Worm (Caenorhabditis elegans) whole organism, early embryonic: Measurements from ENCODE around the gene szy-20.
A peak's percentile ranks its signal among the peaks of the same experiment; 100 is the strongest.

ENCODE experiments used
- B0310.2 ChIP-seq: sonication (generic microtip); optimal IDR thresholded peaks from 2 replicates; lab custom pipeline; 2016; ENCODE audit warnings: mild to moderate bottlenecking, missing genetic modification characterization, missing compliant biosample characterization
- F13C5.2 ChIP-seq: sonication (generic microtip); optimal IDR thresholded peaks from 2 replicates; lab custom pipeline; 2017; ENCODE audit warnings: mild to moderate bottlenecking, missing genetic modification characterization, inconsistent platforms, missing compliant biosample characterization
- aly-1 ChIP-seq: sonication (generic microtip); optimal IDR thresholded peaks from 2 replicates; lab custom pipeline; 2016; ENCODE audit warnings: missing genetic modification characterization, missing compliant biosample characterization
- ama-1 ChIP-seq: fragments of 150-350 bp; optimal IDR thresholded peaks from 2 replicates; lab custom pipeline; 2014
- ceh-13 ChIP-seq: fragments of 200-800 bp; sonication (Bioruptor generic); optimal IDR thresholded peaks from 2 replicates; lab custom pipeline; 2018; ENCODE audit warnings: mild to moderate bottlenecking, missing genetic modification characterization, missing compliant biosample characterization
- ceh-36 ChIP-seq: sonication (generic microtip); optimal IDR thresholded peaks from 2 replicates; lab custom pipeline; 2016; ENCODE audit warnings: missing genetic modification characterization, inconsistent platforms, missing compliant biosample characterization
- ets-7 ChIP-seq: sonication (generic microtip); optimal IDR thresholded peaks from 2 replicates; lab custom pipeline; 2016; ENCODE audit warnings: missing genotype, missing genetic modification characterization, missing compliant biosample characterization
- flt-1 ChIP-seq: fragments of 200-800 bp; sonication (Bioruptor generic); IDR thresholded peaks from 2 replicates; pipeline ENCODE4 v1.3.6; 2022; ENCODE audit warnings: missing genetic modification characterization, missing compliant biosample characterization
- hmbx-1 ChIP-seq: sonication (generic microtip); optimal IDR thresholded peaks from 2 replicates; lab custom pipeline; 2016; ENCODE audit warnings: mild to moderate bottlenecking, missing genetic modification characterization, missing compliant biosample characterization
- hmg-4 ChIP-seq: fragments of 200-800 bp; sonication (Bioruptor generic); optimal IDR thresholded peaks from 2 replicates; lab custom pipeline; 2018; ENCODE audit warnings: mild to moderate bottlenecking, missing genetic modification characterization, missing compliant biosample characterization
- hnd-1 ChIP-seq: sonication (generic microtip); optimal IDR thresholded peaks from 2 replicates; lab custom pipeline; 2016; ENCODE audit warnings: missing genetic modification characterization, missing compliant biosample characterization
- pes-1 ChIP-seq: fragments of 200-800 bp; sonication (Bioruptor generic); IDR thresholded peaks from 2 replicates; pipeline ENCODE4 v1.3.6; 2022; ENCODE audit warnings: missing genetic modification reagents, missing genetic modification characterization, missing compliant biosample characterization
- scrt-1 ChIP-seq: fragments of 200-800 bp; sonication (Bioruptor generic); IDR thresholded peaks from 2 replicates; pipeline ENCODE4 v1.3.6; 2022; ENCODE audit warnings: missing genetic modification characterization, missing compliant biosample characterization
- sea-1 ChIP-seq: fragments of 200-800 bp; sonication (Bioruptor generic); conservative IDR thresholded peaks from 2 replicates; pipeline ENCODE4 v1.3.6; 2022; ENCODE audit warnings: missing genetic modification characterization, missing compliant biosample characterization
- tbx-11 ChIP-seq: fragments of 200-800 bp; sonication (Bioruptor generic); IDR thresholded peaks from 2 replicates; pipeline ENCODE4 v1.3.6; 2022; ENCODE audit warnings: missing genetic modification characterization, missing compliant biosample characterization
- tbx-37 ChIP-seq: fragments of 200-800 bp; sonication (Bioruptor generic); conservative IDR thresholded peaks from 2 replicates; pipeline ENCODE4 v1.3.6; 2022; ENCODE audit warnings: missing genetic modification reagents, missing genetic modification characterization, missing compliant biosample characterization
- tra-4 ChIP-seq: sonication (generic microtip); optimal IDR thresholded peaks from 2 replicates; lab custom pipeline; 2017; ENCODE audit warnings: missing genetic modification characterization, missing compliant biosample characterization

szy-20 gene

ce11 chrII:8992780-8993179 lies 23.6 kb upstream of the szy-20 start, which contains the start of gene ooc-5:
Gene ooc-5, plus strand, starts transcription at chrII:8993160.
- TF ChIP-seq tbx-11 (GFP tag; lab: Robert Waterston, UW) (no peak), aly-1 (tag; lab: Kevin White, UChicago) (no peak), tbx-37 (GFP tag; lab: Robert Waterston, UW) (no peak), tra-4 (tag; lab: Kevin White, UChicago) (no peak), scrt-1 (GFP tag; lab: Robert Waterston, UW) (no peak), flt-1 (GFP tag; lab: Robert Waterston, UW) (no peak), pes-1 (GFP tag; lab: Robert Waterston, UW) (no peak), hmg-4 (GFP tag; lab: Kevin White, UChicago) (no peak), ama-1 (lab: Kevin White, UChicago) (no peak), sea-1 (GFP tag; lab: Robert Waterston, UW) (no peak), F13C5.2 (no peak), hmbx-1 (no peak), ets-7 (tag; lab: Kevin White, UChicago) (no peak), ceh-13 (no peak), B0310.2 (no peak), ceh-36 (no peak), hnd-1 (tag; lab: Kevin White, UChicago) (no peak)

ce11 chrII:8991602-8992001 lies 22.5 kb upstream of the szy-20 start:
- TF ChIP-seq hmbx-1, result no peak
- TF ChIP-seq hnd-1 (tag; lab: Kevin White, UChicago), result no peak
- no peak for TF ChIP-seq tbx-37 (GFP tag; lab: Robert Waterston, UW)
- no peak for TF ChIP-seq aly-1 (tag; lab: Kevin White, UChicago)
- no peak for TF ChIP-seq ama-1 (lab: Kevin White, UChicago)
- no peak for TF ChIP-seq tra-4 (tag; lab: Kevin White, UChicago)
- no peak for TF ChIP-seq tbx-11 (GFP tag; lab: Robert Waterston, UW)
- no peak for TF ChIP-seq F13C5.2
- TF ChIP-seq ceh-13, result no peak
- no peak for TF ChIP-seq ets-7 (tag; lab: Kevin White, UChicago)
- TF ChIP-seq scrt-1 (GFP tag; lab: Robert Waterston, UW), result no peak

- no peak for TF ChIP-seq ceh-13
- TF ChIP-seq ama-1 (lab: Kevin White, UChicago), result no peak
- no peak for TF ChIP-seq ceh-36
- TF ChIP-seq B0310.2, result no peak
- TF ChIP-seq hmbx-1, result no peak
- no peak for TF ChIP-seq F13C5.2
- TF ChIP-seq aly-1 (tag; lab: Kevin White, UChicago), result no peak
- no peak for TF ChIP-seq pes-1 (GFP tag; lab: Robert Waterston, UW)
- TF ChIP-seq hmg-4 (GFP tag; lab: Kevin White, UChicago), result no peak
These were observed 21.1 kb upstream of the szy-20 start for ce11 chrII:8990267-8990666.

- no peak for TF ChIP-seq hnd-1 (tag; lab: Kevin White, UChicago)
- TF ChIP-seq ceh-13, result no peak
- TF ChIP-seq F13C5.2, result no peak
These were observed 20.3 kb upstream of the szy-20 start, which contains the start of gene C18E9.9 for ce11 chrII:8989444-8989843. Gene C18E9.9, minus strand, starts transcription at chrII:8989544.

ce11 chrII:8987962-8988361 lies 18.8 kb upstream of the szy-20 start, which contains the start of gene C18E9.8:
Gene C18E9.8, minus strand, starts transcription at chrII:8988062.
- TF ChIP-seq hmg-4 (GFP tag; lab: Kevin White, UChicago) (no peak), aly-1 (tag; lab: Kevin White, UChicago) (no peak), ceh-13 (no peak), pes-1 (GFP tag; lab: Robert Waterston, UW) (no peak), tra-4 (tag; lab: Kevin White, UChicago) (no peak), tbx-11 (GFP tag; lab: Robert Waterston, UW) (no peak), ets-7 (tag; lab: Kevin White, UChicago) (no peak), ceh-36 (no peak), F13C5.2 (no peak), hmbx-1 (no peak), tbx-37 (GFP tag; lab: Robert Waterston, UW) (no peak), ama-1 (lab: Kevin White, UChicago) (no peak), flt-1 (GFP tag; lab: Robert Waterston, UW) (no peak), B0310.2 (no peak)

ce11 chrII:8982683-8983082 lies 13.6 kb upstream of the szy-20 start, which contains the start of gene C18E9.7:
Gene C18E9.7, minus strand, starts transcription at chrII:8982783.
- no peak for TF ChIP-seq flt-1 (GFP tag; lab: Robert Waterston, UW)
- no peak for TF ChIP-seq ceh-13
- TF ChIP-seq hmbx-1, result no peak
- no peak for TF ChIP-seq tra-4 (tag; lab: Kevin White, UChicago)
- no peak for TF ChIP-seq B0310.2
- TF ChIP-seq ets-7 (tag; lab: Kevin White, UChicago), result no peak
- TF ChIP-seq tbx-11 (GFP tag; lab: Robert Waterston, UW), result no peak
- no peak for TF ChIP-seq pes-1 (GFP tag; lab: Robert Waterston, UW)
- TF ChIP-seq F13C5.2, result no peak
- TF ChIP-seq ama-1 (lab: Kevin White, UChicago), result no peak
- TF ChIP-seq sea-1 (GFP tag; lab: Robert Waterston, UW), result no peak
- no peak for TF ChIP-seq aly-1 (tag; lab: Kevin White, UChicago)
- no peak for TF ChIP-seq hnd-1 (tag; lab: Kevin White, UChicago)
- no peak for TF ChIP-seq ceh-36
- no peak for TF ChIP-seq tbx-37 (GFP tag; lab: Robert Waterston, UW)

- peak; percentile 47 for TF ChIP-seq F13C5.2
- TF ChIP-seq hmbx-1, result no peak
These were observed 4.4 kb upstream of the szy-20 start, which contains the start of gene tomm-40 for ce11 chrII:8973516-8974043. Gene tomm-40, minus strand, starts transcription at chrII:8973566.

ce11 chrII:8964835-8965234 lies 4.3 kb downstream of the szy-20 start, which contains the start of the genes ndub-3 and C18E9.2:
Gene ndub-3, minus strand, starts transcription at chrII:8964890.
Gene C18E9.2, plus strand, starts transcription at chrII:8965006.
- TF ChIP-seq scrt-1 (GFP tag; lab: Robert Waterston, UW), result no peak
- no peak for TF ChIP-seq flt-1 (GFP tag; lab: Robert Waterston, UW)
- no peak for TF ChIP-seq aly-1 (tag; lab: Kevin White, UChicago)
- no peak for TF ChIP-seq ceh-36
- TF ChIP-seq tbx-11 (GFP tag; lab: Robert Waterston, UW), result no peak
- TF ChIP-seq F13C5.2, result no peak
- TF ChIP-seq ets-7 (tag; lab: Kevin White, UChicago), result no peak
- TF ChIP-seq B0310.2, result no peak
- TF ChIP-seq hnd-1 (tag; lab: Kevin White, UChicago), result no peak
- no peak for TF ChIP-seq pes-1 (GFP tag; lab: Robert Waterston, UW)
- TF ChIP-seq hmg-4 (GFP tag; lab: Kevin White, UChicago), result no peak
- TF ChIP-seq hmbx-1, result no peak
- TF ChIP-seq ama-1 (lab: Kevin White, UChicago), result no peak
- TF ChIP-seq sea-1 (GFP tag; lab: Robert Waterston, UW), result no peak
